Worm (Caenorhabditis elegans) whole organism, mixed stage, embryonic: ENCODE measurements around the gene F53F4.17.

Experiments used
- M03D4.4 ChIP-seq: sonication (generic microtip); optimal IDR thresholded peaks from 2 replicates; lab custom pipeline; 2017; ENCODE audit warnings: mild to moderate bottlenecking, missing genetic modification characterization, missing compliant biosample characterization
- bed-3 ChIP-seq: fragments of 200-800 bp; sonication (Bioruptor generic); optimal IDR thresholded peaks from 3 replicates; lab custom pipeline; 2018; ENCODE audit warnings: mild to moderate bottlenecking, missing genetic modification characterization, moderate library complexity, missing compliant biosample characterization
- blmp-1 ChIP-seq: fragments of 150-350 bp; optimal IDR thresholded peaks from 2 replicates; lab custom pipeline; 2014; ENCODE audit warnings: missing biosample characterization, missing genetic modification characterization
- ceh-39 ChIP-seq: fragments of 150-350 bp; optimal IDR thresholded peaks from 2 replicates; lab custom pipeline; 2014; ENCODE audit warnings: missing biosample characterization, missing genetic modification characterization
- ceh-43 ChIP-seq: fragments of 200-800 bp; sonication (Bioruptor generic); optimal IDR thresholded peaks from 2 replicates; lab custom pipeline; 2018; ENCODE audit warnings: mild to moderate bottlenecking, missing genetic modification characterization, moderate library complexity, missing compliant biosample characterization
- ceh-83 ChIP-seq: fragments of 200-800 bp; sonication (Bioruptor generic); optimal IDR thresholded peaks from 2 replicates; lab custom pipeline; 2018; ENCODE audit warnings: mild to moderate bottlenecking, missing genetic modification characterization, missing compliant biosample characterization
- ces-1 ChIP-seq: fragments of 150-350 bp; optimal IDR thresholded peaks from 2 replicates; lab custom pipeline; 2014; ENCODE audit warnings: missing biosample characterization, missing genetic modification reagents, missing genetic modification characterization
- cnd-1 ChIP-seq: fragments of 200-800 bp; sonication (Bioruptor generic); optimal IDR thresholded peaks from 2 replicates; lab custom pipeline; 2018; ENCODE audit warnings: mild to moderate bottlenecking, missing genetic modification characterization, missing compliant biosample characterization
- drap-1 ChIP-seq: fragments of 200-800 bp; sonication (Bioruptor generic); optimal IDR thresholded peaks from 3 replicates; lab custom pipeline; 2018; ENCODE audit warnings: mild to moderate bottlenecking, missing genetic modification characterization, missing compliant biosample characterization
- elt-1 ChIP-seq: sonication (generic microtip); optimal IDR thresholded peaks from 2 replicates; lab custom pipeline; 2017; ENCODE audit warnings: missing genetic modification characterization, mild to moderate bottlenecking, missing compliant biosample characterization, antibody characterized with exemption, moderate library complexity, borderline replicate concordance; ENCODE audit not compliant: insufficient read depth
- elt-3 ChIP-seq: fragments of 150-350 bp; optimal IDR thresholded peaks from 2 replicates; lab custom pipeline; 2014; ENCODE audit warnings: missing biosample characterization, missing genetic modification characterization
- flh-1 ChIP-seq: fragments of 200-800 bp; sonication (Bioruptor generic); optimal IDR thresholded peaks from 2 replicates; lab custom pipeline; 2018; ENCODE audit warnings: mild to moderate bottlenecking, missing genetic modification characterization, moderate library complexity, missing compliant biosample characterization
- ham-2 ChIP-seq: fragments of 200-800 bp; sonication (Bioruptor generic); optimal IDR thresholded peaks from 2 replicates; lab custom pipeline; 2018; ENCODE audit warnings: mild to moderate bottlenecking, missing genetic modification characterization, missing compliant biosample characterization
- hlh-1 ChIP-seq: fragments of 150-350 bp; optimal IDR thresholded peaks from 2 replicates; lab custom pipeline; 2014; ENCODE audit warnings: missing biosample characterization, missing genetic modification reagents, missing genetic modification characterization
- lin-13 ChIP-seq: fragments of 150-350 bp; optimal IDR thresholded peaks from 2 replicates; lab custom pipeline; 2014; ENCODE audit warnings: missing biosample characterization, missing genetic modification characterization
- lin-32 ChIP-seq: fragments of 200-800 bp; sonication (Bioruptor generic); optimal IDR thresholded peaks from 2 replicates; lab custom pipeline; 2018; ENCODE audit warnings: mild to moderate bottlenecking, missing genetic modification characterization, missing compliant biosample characterization
- lsy-2 ChIP-seq: fragments of 150-350 bp; optimal IDR thresholded peaks from 2 replicates; lab custom pipeline; 2014; ENCODE audit warnings: missing biosample characterization, missing genetic modification characterization
- mab-5 ChIP-seq: fragments of 150-350 bp; optimal IDR thresholded peaks from 2 replicates; lab custom pipeline; 2014; ENCODE audit warnings: missing biosample characterization, missing genetic modification characterization
- mep-1 ChIP-seq: fragments of 150-350 bp; optimal IDR thresholded peaks from 2 replicates; lab custom pipeline; 2017; ENCODE audit warnings: missing biosample characterization, missing genetic modification reagents, missing genetic modification characterization, inconsistent platforms
- mls-2 ChIP-seq: sonication (generic microtip); optimal IDR thresholded peaks from 2 replicates; lab custom pipeline; 2016; ENCODE audit warnings: mild to moderate bottlenecking, missing genetic modification characterization, moderate library complexity, missing compliant biosample characterization
- nhr-12 ChIP-seq: fragments of 150-350 bp; optimal IDR thresholded peaks from 2 replicates; lab custom pipeline; 2014; ENCODE audit warnings: missing biosample characterization, missing genetic modification characterization
- nhr-2 ChIP-seq: fragments of 150-350 bp; optimal IDR thresholded peaks from 2 replicates; lab custom pipeline; 2014; ENCODE audit warnings: missing biosample characterization, missing genetic modification characterization
- nhr-237 ChIP-seq: fragments of 150-350 bp; optimal IDR thresholded peaks from 2 replicates; lab custom pipeline; 2014; ENCODE audit warnings: missing biosample characterization, missing genetic modification characterization
- nhr-28 ChIP-seq: fragments of 150-350 bp; optimal IDR thresholded peaks from 2 replicates; lab custom pipeline; 2014; ENCODE audit warnings: missing biosample characterization, missing genetic modification characterization
- nhr-76 ChIP-seq: sonication (generic microtip); optimal IDR thresholded peaks from 2 replicates; lab custom pipeline; 2017; ENCODE audit warnings: missing biosample characterization, missing genetic modification characterization
- pha-4 ChIP-seq: fragments of 150-350 bp; optimal IDR thresholded peaks from 2 replicates; lab custom pipeline; 2018; ENCODE audit warnings: missing biosample characterization, missing genetic modification reagents, missing genetic modification characterization
- sem-2 ChIP-seq: fragments of 200-800 bp; sonication (Bioruptor generic); optimal IDR thresholded peaks from 2 replicates; lab custom pipeline; 2018; ENCODE audit warnings: mild to moderate bottlenecking, missing genetic modification characterization, missing compliant biosample characterization
- snpc-4 ChIP-seq: fragments of 150-350 bp; optimal IDR thresholded peaks from 2 replicates; lab custom pipeline; 2014; ENCODE audit warnings: missing biosample characterization, missing genetic modification characterization
- sptf-1 ChIP-seq: sonication (generic microtip); optimal IDR thresholded peaks from 2 replicates; lab custom pipeline; 2017; ENCODE audit warnings: mild to moderate bottlenecking, missing genetic modification characterization, moderate library complexity, missing compliant biosample characterization
- tbx-8 ChIP-seq: fragments of 200-800 bp; sonication (Bioruptor generic); optimal IDR thresholded peaks from 2 replicates; lab custom pipeline; 2018; ENCODE audit warnings: mild to moderate bottlenecking, missing genetic modification characterization, moderate library complexity, missing compliant biosample characterization
- unc-120 ChIP-seq: sonication (generic microtip); optimal IDR thresholded peaks from 2 replicates; lab custom pipeline; 2017; ENCODE audit warnings: missing genetic modification characterization, missing compliant biosample characterization; ENCODE audit not compliant: poor library complexity, severe bottlenecking
- unc-39 ChIP-seq: fragments of 150-350 bp; optimal IDR thresholded peaks from 2 replicates; lab custom pipeline; 2014; ENCODE audit warnings: missing biosample characterization, missing genetic modification characterization
- unc-62 ChIP-seq: fragments of 150-350 bp; optimal IDR thresholded peaks from 2 replicates; lab custom pipeline; 2014; ENCODE audit warnings: missing biosample characterization, missing genetic modification reagents, missing genetic modification characterization
- zip-8 ChIP-seq: fragments of 150-350 bp; optimal IDR thresholded peaks from 2 replicates; lab custom pipeline; 2014; ENCODE audit warnings: missing biosample characterization, missing genetic modification characterization
- ztf-11 ChIP-seq: fragments of 150-350 bp; optimal IDR thresholded peaks from 2 replicates; lab custom pipeline; 2014; ENCODE audit warnings: missing biosample characterization, missing genetic modification characterization

Gene F53F4.17

DNA sequence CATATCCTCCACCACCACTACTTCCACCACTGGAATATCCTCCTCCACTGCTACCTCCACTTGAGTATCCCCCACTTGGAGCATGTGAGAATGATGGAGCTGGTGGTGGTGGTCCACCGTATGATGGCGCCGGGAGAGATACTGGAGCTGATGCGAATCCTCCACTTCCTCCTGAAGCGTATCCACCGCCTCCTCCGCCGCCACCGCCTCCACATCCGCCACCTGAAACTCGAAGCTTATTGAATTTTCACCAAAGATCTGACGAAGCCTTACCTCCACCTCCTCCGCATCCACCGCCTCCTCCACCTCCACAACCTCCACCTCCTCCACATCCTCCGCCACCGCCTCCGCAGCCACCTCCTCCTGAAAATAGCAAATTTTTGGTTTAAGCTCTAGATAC lies 25.3 kb upstream of the F53F4.17 start:
- TF ChIP-seq elt-3 (tag; lab: Kevin White, UChicago) (no peak), cnd-1 (no peak), sem-2 (GFP tag; lab: Kevin White, UChicago) (no peak), nhr-28 (tag; lab: Kevin White, UChicago) (no peak), nhr-12 (tag; lab: Kevin White, UChicago) (no peak), mab-5 (tag; lab: Kevin White, UChicago) (no peak), drap-1 (GFP tag; lab: Kevin White, UChicago) (no peak)
- TF ChIP-seq, all 35 proteins: peak for 0

DNA sequence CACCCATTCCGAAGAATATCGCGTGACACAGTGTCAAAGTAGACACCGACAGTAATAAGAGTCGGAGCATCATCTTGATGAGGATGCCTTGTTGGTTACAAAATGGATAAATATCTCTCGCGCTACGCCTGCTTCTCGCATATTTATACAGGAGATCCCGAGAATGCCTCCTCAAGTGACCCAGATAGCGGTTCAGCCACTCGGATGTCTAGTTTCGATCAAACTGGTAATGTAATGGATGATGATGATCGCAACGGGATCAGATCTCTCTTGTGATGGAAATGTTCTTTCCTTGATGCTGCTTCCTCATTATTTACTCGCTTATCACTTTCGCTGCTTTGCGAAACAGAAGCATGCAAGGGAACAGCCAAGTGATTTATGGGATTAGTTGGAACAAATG lies 24.2 kb upstream of the F53F4.17 start, which contains the start of gene grl-17:
Gene grl-17 (minus strand): TSS at position 101 of the 400 bp plus-strand sequence.
- no peak for TF ChIP-seq ces-1 (GFP tag; lab: Kevin White, UChicago)
- TF ChIP-seq unc-120: no peak

ce11 chrV:13565197-13565596 lies 22.8 kb upstream of the F53F4.17 start:
- TF ChIP-seq mab-5 (tag; lab: Kevin White, UChicago) (no peak), blmp-1 (tag; lab: Kevin White, UChicago) (no peak), drap-1 (GFP tag; lab: Kevin White, UChicago) (no peak), mls-2 (no peak), flh-1 (GFP tag; lab: Kevin White, UChicago) (no peak), elt-1 (tag; lab: Kevin White, UChicago) (no peak), nhr-12 (tag; lab: Kevin White, UChicago) (no peak), ceh-39 (peak; percentile 6), ces-1 (GFP tag; lab: Kevin White, UChicago) (peak; percentile 47), lsy-2 (tag; lab: Kevin White, UChicago) (peak; percentile 25), zip-8 (tag; lab: Kevin White, UChicago) (no peak), nhr-2 (tag; lab: Kevin White, UChicago) (no peak), sem-2 (GFP tag; lab: Kevin White, UChicago) (no peak), unc-120 (no peak), bed-3 (no peak), lin-13 (tag; lab: Kevin White, UChicago) (no peak), snpc-4 (tag; lab: Kevin White, UChicago) (no peak), pha-4 (tag; lab: Kevin White, UChicago) (peak; percentile 54), nhr-76 (tag; lab: Kevin White, UChicago) (no peak), nhr-237 (peak; percentile 57), ceh-83 (GFP tag; lab: Kevin White, UChicago) (no peak), M03D4.4 (tag; lab: Kevin White, UChicago) (no peak), lin-32 (GFP tag; lab: Kevin White, UChicago) (no peak), unc-39 (tag; lab: Kevin White, UChicago) (no peak), ceh-43 (GFP tag; lab: Kevin White, UChicago) (no peak), mep-1 (tag; lab: Kevin White, UChicago) (peak; percentile 79), hlh-1 (tag; lab: Kevin White, UChicago) (peak; percentile 71), ham-2 (GFP tag; lab: Kevin White, UChicago) (no peak), tbx-8 (GFP tag; lab: Kevin White, UChicago) (no peak), ztf-11 (tag; lab: Kevin White, UChicago) (no peak), cnd-1 (no peak), sptf-1 (tag; lab: Kevin White, UChicago) (no peak), unc-62 (GFP tag; lab: Kevin White, UChicago) (peak; percentile 20)

DNA sequence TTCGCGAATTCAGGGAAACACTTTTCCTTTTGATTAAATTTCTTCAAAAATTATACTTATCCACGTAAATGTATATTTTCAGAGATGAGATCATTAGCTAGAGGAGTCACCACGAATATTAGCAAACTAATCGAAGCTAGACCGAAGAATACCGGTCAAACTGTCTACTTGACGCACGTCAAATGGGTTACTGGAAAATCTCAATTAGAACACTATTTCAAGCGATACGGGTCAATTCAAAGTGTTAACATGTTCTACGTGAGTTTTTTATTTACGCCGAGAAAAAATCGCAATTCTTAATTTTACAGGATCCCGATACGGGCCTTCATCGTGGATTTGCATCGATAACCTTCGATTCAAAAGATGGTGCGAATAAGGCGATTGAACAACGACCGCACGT lies 22.2 kb upstream of the F53F4.17 start, which contains the start of gene slrp-1:
Gene slrp-1 (plus strand): TSS at position 83 of the 400 bp plus-strand sequence.
- no peak for TF ChIP-seq sem-2 (GFP tag; lab: Kevin White, UChicago)
- TF ChIP-seq zip-8 (tag; lab: Kevin White, UChicago): no peak
- TF ChIP-seq drap-1 (GFP tag; lab: Kevin White, UChicago): no peak
- TF ChIP-seq ztf-11 (tag; lab: Kevin White, UChicago): no peak
- TF ChIP-seq pha-4 (tag; lab: Kevin White, UChicago): no peak
- TF ChIP-seq snpc-4 (tag; lab: Kevin White, UChicago): no peak
- TF ChIP-seq mep-1 (tag; lab: Kevin White, UChicago): no peak
- TF ChIP-seq ceh-83 (GFP tag; lab: Kevin White, UChicago): no peak
- no peak for TF ChIP-seq nhr-12 (tag; lab: Kevin White, UChicago)
- TF ChIP-seq cnd-1: no peak
- TF ChIP-seq elt-1 (tag; lab: Kevin White, UChicago): no peak
- no peak for TF ChIP-seq blmp-1 (tag; lab: Kevin White, UChicago)
- TF ChIP-seq unc-120: no peak
- TF ChIP-seq ham-2 (GFP tag; lab: Kevin White, UChicago): no peak
- no peak for TF ChIP-seq ces-1 (GFP tag; lab: Kevin White, UChicago)
- TF ChIP-seq flh-1 (GFP tag; lab: Kevin White, UChicago): no peak
- TF ChIP-seq ceh-39: no peak
- TF ChIP-seq, all 35 proteins: peak for 0
